Worm (Caenorhabditis elegans): ENCODE measurements around the gene T01E8.1.

DNA sequence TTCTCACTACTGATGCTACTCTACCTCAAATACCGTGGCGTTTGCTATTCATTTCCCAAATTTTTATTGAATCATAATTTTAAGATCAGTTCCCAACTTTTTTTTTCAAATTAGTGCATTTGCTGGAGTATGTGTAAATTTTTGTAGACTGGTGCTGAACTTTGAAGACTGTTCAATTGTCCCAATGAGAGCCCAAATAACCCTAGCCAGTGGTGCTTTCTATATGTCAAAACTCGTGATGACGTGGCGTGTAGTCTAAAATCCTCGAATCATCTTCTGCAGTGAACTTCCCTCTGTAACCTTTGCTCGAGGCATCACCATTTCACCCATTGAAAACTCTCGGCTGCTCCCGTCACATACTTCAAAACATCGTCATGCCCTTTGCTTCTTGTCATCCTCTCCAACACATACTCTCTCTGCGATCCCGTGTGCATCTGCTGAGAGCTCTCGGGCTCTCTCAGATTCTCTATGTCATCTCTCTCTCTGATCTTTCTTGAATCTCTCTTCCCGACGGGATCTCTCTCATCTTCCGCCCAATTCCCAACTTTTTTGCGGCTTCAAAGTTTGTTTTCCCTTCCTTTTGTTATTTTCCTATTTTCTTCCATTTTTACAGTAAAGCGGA is 2.0 kb upstream of the T01E8.1 start:
- TF ChIP-seq elt-2 (tag; optimal IDR thresholded peaks at IDR 0.05) (no peak), unc-62 (GFP tag; optimal IDR thresholded peaks at IDR 0.05) (no peak), ceh-16 (tag; optimal IDR thresholded peaks at IDR 0.05) (no peak), jun-1 (tag; optimal IDR thresholded peaks at IDR 0.05) (no peak)

Data from whole organism, L3 larva.